Fruit fly (Drosophila melanogaster) whole organism, embryonic: ENCODE results near the gene Psn.
A peak's percentile ranks its signal among the peaks of the same experiment; 100 is the strongest.

ENCODE experiments used
- Aef1 ChIP-seq: fragments of 200-800 bp; sonication (Bioruptor generic); IDR thresholded peaks from 3 replicates; pipeline ENCODE4 v1.3.6; 2022; ENCODE audit warnings: missing biosample characterization, missing genetic modification characterization
- CG10321 ChIP-seq: fragments of 200-800 bp; sonication (Bioruptor generic); IDR thresholded peaks from 2 replicates; pipeline ENCODE4 v1.3.6; 2022; ENCODE audit warnings: missing biosample characterization, missing genetic modification characterization
- CG10565 ChIP-seq: fragments of 200-800 bp; sonication (Bioruptor generic); optimal IDR thresholded peaks from 3 replicates; lab custom pipeline; 2016; ENCODE audit warnings: missing biosample characterization, mild to moderate bottlenecking, missing genetic modification characterization
- CG10959 ChIP-seq: fragments of 200-800 bp; sonication (Bioruptor generic); IDR thresholded peaks from 2 replicates; pipeline ENCODE4 v1.3.6; 2022; ENCODE audit warnings: missing biosample characterization, missing genetic modification characterization
- CG13894 ChIP-seq: fragments of 200-800 bp; sonication (Bioruptor generic); optimal IDR thresholded peaks from 3 replicates; lab custom pipeline; 2018; ENCODE audit warnings: missing biosample characterization, mild to moderate bottlenecking, missing genetic modification characterization, moderate library complexity
- CG14710 ChIP-seq: fragments of 200-800 bp; sonication (Bioruptor generic); optimal IDR thresholded peaks from 3 replicates; lab custom pipeline; 2019; ENCODE audit warnings: missing biosample characterization, mild to moderate bottlenecking, missing genetic modification characterization, moderate library complexity
- CG15514 ChIP-seq: fragments of 200-800 bp; sonication (Bioruptor generic); optimal IDR thresholded peaks from 3 replicates; lab custom pipeline; 2017; ENCODE audit warnings: missing biosample characterization, missing genetic modification characterization, mild to moderate bottlenecking, moderate library complexity, missing genetic modification reagents
- CG15696 ChIP-seq: fragments of 200-800 bp; sonication (Bioruptor generic); optimal IDR thresholded peaks from 2 replicates; lab custom pipeline; 2019; ENCODE audit warnings: missing biosample characterization, mild to moderate bottlenecking, missing genetic modification characterization, moderate library complexity
- CG17568 ChIP-seq: fragments of 200-800 bp; sonication (Bioruptor generic); optimal IDR thresholded peaks from 2 replicates; lab custom pipeline; 2018; ENCODE audit warnings: missing biosample characterization, mild to moderate bottlenecking, missing genetic modification characterization, moderate library complexity
- CG18476 ChIP-seq: fragments of 200-800 bp; sonication (Bioruptor generic); optimal IDR thresholded peaks from 2 replicates; lab custom pipeline; 2016; ENCODE audit warnings: missing biosample characterization, mild to moderate bottlenecking, missing genetic modification characterization
- CG34376 ChIP-seq: fragments of 200-800 bp; sonication (Bioruptor generic); optimal IDR thresholded peaks from 2 replicates; lab custom pipeline; 2018; ENCODE audit warnings: missing biosample characterization, mild to moderate bottlenecking, missing genetic modification characterization
- CG5953 ChIP-seq: fragments of 200-800 bp; sonication (Bioruptor generic); IDR thresholded peaks from 2 replicates; pipeline ENCODE4 v1.3.6; 2022; ENCODE audit warnings: missing biosample characterization, missing genetic modification characterization
- CG6175 ChIP-seq: fragments of 200-800 bp; sonication (Bioruptor generic); IDR thresholded peaks from 3 replicates; pipeline ENCODE4 v1.3.6; 2022; ENCODE audit warnings: missing biosample characterization, missing genetic modification characterization
- CG7928 ChIP-seq: fragments of 200-800 bp; sonication (Bioruptor generic); optimal IDR thresholded peaks from 2 replicates; lab custom pipeline; 2017; ENCODE audit warnings: missing biosample characterization, mild to moderate bottlenecking, missing genetic modification characterization
- CG8359 ChIP-seq: fragments of 200-800 bp; sonication (Bioruptor generic); optimal IDR thresholded peaks from 2 replicates; lab custom pipeline; 2017; ENCODE audit warnings: missing biosample characterization, mild to moderate bottlenecking, missing genetic modification characterization, borderline replicate concordance
- CG9727 ChIP-seq: fragments of 200-800 bp; sonication (Bioruptor generic); optimal IDR thresholded peaks from 3 replicates; lab custom pipeline; 2017; ENCODE audit warnings: missing biosample characterization, mild to moderate bottlenecking, missing genetic modification characterization
- D19A ChIP-seq: fragments of 200-800 bp; optimal IDR thresholded peaks from 3 replicates; lab custom pipeline; 2019; ENCODE audit warnings: missing biosample characterization, mild to moderate bottlenecking, missing genetic modification characterization, moderate library complexity
- Elba2 ChIP-seq: fragments of 200-800 bp; sonication (Bioruptor generic); optimal IDR thresholded peaks from 3 replicates; lab custom pipeline; 2016; ENCODE audit warnings: missing biosample characterization, missing genetic modification characterization
- Ets65A ChIP-seq: fragments of 200-800 bp; sonication (Bioruptor generic); peaks from one replicate; lab custom pipeline; 2016; ENCODE audit warnings: missing biosample characterization, missing genetic modification characterization
- Ets97D ChIP-seq: fragments of 200-800 bp; sonication (Bioruptor generic); optimal IDR thresholded peaks from 3 replicates; lab custom pipeline; 2016; ENCODE audit warnings: missing biosample characterization, missing genetic modification characterization
- Fer2 ChIP-seq: fragments of 200-800 bp; sonication (Bioruptor generic); optimal IDR thresholded peaks from 2 replicates; lab custom pipeline; 2018; ENCODE audit warnings: missing biosample characterization, mild to moderate bottlenecking, missing genetic modification characterization, moderate library complexity
- Mes4 ChIP-seq: fragments of 200-800 bp; sonication (Bioruptor generic); optimal IDR thresholded peaks from 2 replicates; lab custom pipeline; 2016; ENCODE audit warnings: missing biosample characterization, missing genetic modification characterization
- Xrp1 ChIP-seq: fragments of 200-800 bp; sonication (Bioruptor generic); IDR thresholded peaks from 2 replicates; pipeline ENCODE4 v1.3.6; 2022; ENCODE audit warnings: missing biosample characterization, missing genetic modification characterization
- YL-1 ChIP-seq: fragments of 200-800 bp; sonication (Bioruptor generic); optimal IDR thresholded peaks from 3 replicates; lab custom pipeline; 2017; ENCODE audit warnings: missing biosample characterization, mild to moderate bottlenecking, missing genetic modification characterization
- abd-A ChIP-seq: fragments of 200-800 bp; sonication (Bioruptor generic); optimal IDR thresholded peaks from 3 replicates; lab custom pipeline; 2019; ENCODE audit warnings: missing biosample characterization, mild to moderate bottlenecking, missing genetic modification characterization, moderate library complexity
- ato ChIP-seq: fragments of 200-800 bp; sonication (Bioruptor generic); IDR thresholded peaks from 2 replicates; pipeline ENCODE4 v1.3.6; 2022; ENCODE audit warnings: missing biosample characterization, missing genetic modification characterization; ENCODE audit not compliant: partially characterized antibody
- chif ChIP-seq, 2 experiments: fragments of 200-800 bp; sonication (Bioruptor generic); optimal IDR thresholded peaks; 3 replicates each; lab custom pipeline; 2016; ENCODE audit warnings: missing biosample characterization in 2 of 2, missing genetic modification characterization in 2 of 2
- dpn ChIP-seq, 2 experiments: fragments of 200-800 bp; sonication (Bioruptor generic); optimal IDR thresholded peaks; 3 replicates each; lab custom pipeline; 2016; ENCODE audit warnings: missing biosample characterization in 2 of 2, missing genetic modification characterization in 2 of 2
- emc ChIP-seq: fragments of 200-800 bp; sonication (Bioruptor generic); optimal IDR thresholded peaks from 2 replicates; lab custom pipeline; 2016; ENCODE audit warnings: missing biosample characterization, missing genetic modification characterization
- eve ChIP-seq, 2 experiments: fragments of >200 bp; optimal IDR thresholded peaks; 2 replicates each; lab custom pipeline; 2017; ENCODE audit warnings: missing biosample characterization in 2 of 2, missing genetic modification characterization in 2 of 2
- fd102C ChIP-seq: fragments of 200-800 bp; sonication (Bioruptor generic); optimal IDR thresholded peaks from 2 replicates; lab custom pipeline; 2018; ENCODE audit warnings: missing biosample characterization, mild to moderate bottlenecking, missing genetic modification characterization, moderate library complexity
- grn ChIP-seq: fragments of 200-800 bp; sonication (Bioruptor generic); optimal IDR thresholded peaks from 3 replicates; lab custom pipeline; 2017; ENCODE audit warnings: missing biosample characterization, missing genetic modification characterization
- gsb ChIP-seq: fragments of 200-800 bp; sonication (Bioruptor generic); IDR thresholded peaks from 2 replicates; pipeline ENCODE4 v1.3.6; 2022; ENCODE audit warnings: missing biosample characterization, missing genetic modification characterization
- gt ChIP-seq: fragments of 200-800 bp; sonication (Bioruptor generic); IDR thresholded peaks from 2 replicates; pipeline ENCODE4 v1.3.6; 2022; ENCODE audit warnings: missing biosample characterization, missing genetic modification characterization
- insv ChIP-seq, 2 experiments: fragments of 200-800 bp; sonication (Bioruptor generic); optimal IDR thresholded peaks; 3 replicates each; lab custom pipeline; 2016 to 2018; ENCODE audit warnings: missing biosample characterization in 2 of 2, missing genetic modification characterization in 2 of 2
- jing ChIP-seq: fragments of 200-800 bp; sonication (Bioruptor generic); optimal IDR thresholded peaks from 2 replicates; lab custom pipeline; 2018; ENCODE audit warnings: missing biosample characterization, mild to moderate bottlenecking, missing genetic modification characterization
- jumu ChIP-seq: fragments of 200-800 bp; sonication (Bioruptor generic); optimal IDR thresholded peaks from 3 replicates; lab custom pipeline; 2016; ENCODE audit warnings: missing biosample characterization, missing genetic modification characterization
- lola ChIP-seq, 3 experiments: fragments of >200 bp in 2 of 3; fragments of 200-800 bp in 1 of 3; sonication (Bioruptor generic) in 1 of 3; optimal IDR thresholded peaks; 2 replicates each; lab custom pipeline; 2017 to 2019; ENCODE audit warnings: missing biosample characterization in 3 of 3, missing genetic modification characterization in 3 of 3, mild to moderate bottlenecking in 1 of 3, moderate library complexity in 1 of 3
- odd ChIP-seq: fragments of 200-800 bp; sonication (Bioruptor generic); optimal IDR thresholded peaks from 2 replicates; lab custom pipeline; 2017; ENCODE audit warnings: missing biosample characterization, mild to moderate bottlenecking, missing genetic modification characterization
- p53 ChIP-seq: fragments of 200-800 bp; sonication (Bioruptor generic); optimal IDR thresholded peaks from 2 replicates; lab custom pipeline; 2016; ENCODE audit warnings: missing biosample characterization, missing genetic modification characterization
- pita ChIP-seq: fragments of 200-800 bp; sonication (Bioruptor generic); optimal IDR thresholded peaks from 2 replicates; lab custom pipeline; 2017; ENCODE audit warnings: missing biosample characterization, mild to moderate bottlenecking, missing genetic modification characterization
- psq ChIP-seq: fragments of 200-800 bp; sonication (Bioruptor generic); optimal IDR thresholded peaks from 2 replicates; lab custom pipeline; 2017; ENCODE audit warnings: missing biosample characterization, missing genetic modification characterization
- sd ChIP-seq: fragments of 200-800 bp; sonication (Bioruptor generic); optimal IDR thresholded peaks from 3 replicates; lab custom pipeline; 2018; ENCODE audit warnings: missing biosample characterization, mild to moderate bottlenecking, missing genetic modification characterization, moderate library complexity
- sima ChIP-seq: fragments of 200-800 bp; sonication (Bioruptor generic); optimal IDR thresholded peaks from 2 replicates; lab custom pipeline; 2016; ENCODE audit warnings: missing biosample characterization, missing genetic modification characterization
- slou ChIP-seq: fragments of 200-800 bp; sonication (Bioruptor generic); optimal IDR thresholded peaks from 3 replicates; lab custom pipeline; 2016; ENCODE audit warnings: missing biosample characterization, missing genetic modification characterization
- stc ChIP-seq: fragments of 200-800 bp; sonication (Bioruptor generic); IDR thresholded peaks from 2 replicates; pipeline ENCODE4 v1.3.6; 2022; ENCODE audit warnings: missing biosample characterization, missing genetic modification characterization
- sug ChIP-seq: fragments of 200-800 bp; optimal IDR thresholded peaks from 2 replicates; lab custom pipeline; 2019; ENCODE audit warnings: missing biosample characterization, mild to moderate bottlenecking, missing genetic modification characterization, moderate library complexity
- tap ChIP-seq: fragments of 200-800 bp; optimal IDR thresholded peaks from 3 replicates; lab custom pipeline; 2019; ENCODE audit warnings: missing biosample characterization, mild to moderate bottlenecking, missing genetic modification characterization, moderate library complexity
- unpg ChIP-seq: fragments of 200-800 bp; sonication (Bioruptor generic); optimal IDR thresholded peaks from 3 replicates; lab custom pipeline; 2018; ENCODE audit warnings: missing biosample characterization, mild to moderate bottlenecking, missing genetic modification characterization, moderate library complexity
- z ChIP-seq: fragments of 200-800 bp; sonication (Bioruptor generic); IDR thresholded peaks from 3 replicates; pipeline ENCODE4 v1.3.6; 2022; ENCODE audit warnings: missing biosample characterization, missing genetic modification characterization
- zf30C ChIP-seq: fragments of 200-800 bp; sonication (Bioruptor generic); optimal IDR thresholded peaks from 3 replicates; lab custom pipeline; 2018; ENCODE audit warnings: missing biosample characterization, mild to moderate bottlenecking, missing genetic modification characterization

The Psn gene

dm6 chr3L:20474789-20475208 is 42.5 kb downstream of the Psn start (continued):
- TF ChIP-seq p53 (peak; percentile 64), CG17568 (GFP tag; lab: Kevin White, UChicago) (peak; percentile 70), CG34376 (GFP tag; lab: Kevin White, UChicago) (peak; percentile 84), fd102C (no peak), unpg (peak; percentile 86), jing (GFP tag; lab: Kevin White, UChicago) (peak; percentile 56), Fer2 (tag; lab: Kevin White, UChicago) (peak; percentile 77), YL-1 (peak; percentile 68), tap (tag; lab: Kevin White, UChicago) (peak; percentile 83), eve (GFP tag; optimal IDR thresholded peaks at IDR 0.05; lab: Kevin White, UChicago) (no peak), D19A (tag; lab: Kevin White, UChicago) (peak; percentile 82), Elba2 (GFP tag; lab: Kevin White, UChicago) (peak; percentile 36), stc (no peak), Ets97D (GFP tag; lab: Kevin White, UChicago) (peak; percentile 85), gt (GFP tag; lab: Robert Waterston, UW) (no peak), jumu (GFP tag; lab: Kevin White, UChicago) (peak; percentile 87), CG15696 (peak; percentile 70), CG6175 (GFP tag; lab: Robert Waterston, UW) (no peak), CG15514 (GFP tag; lab: Kevin White, UChicago) (peak; percentile 89), CG10959 (no peak), Aef1 (GFP tag; lab: Robert Waterston, UW) (no peak), slou (GFP tag; lab: Kevin White, UChicago) (peak; percentile 79), chif (GFP tag; optimal IDR thresholded peaks at IDR 0.05; lab: Kevin White, UChicago) (peak; percentile 63 to 75), zf30C (GFP tag; lab: Kevin White, UChicago) (no peak), CG13894 (tag; lab: Kevin White, UChicago) (peak; percentile 91), CG18476 (GFP tag; lab: Kevin White, UChicago) (peak; percentile 86), CG8359 (GFP tag; lab: Kevin White, UChicago) (no peak), ato (GFP tag; lab: Robert Waterston, UW) (no peak), abd-A (tag; lab: Kevin White, UChicago) (peak; percentile 94), CG9727 (GFP tag; lab: Kevin White, UChicago) (peak; percentile 83), odd (GFP tag; lab: Kevin White, UChicago) (peak; percentile 81), lola (GFP tag; optimal IDR thresholded peaks at IDR 0.05; lab: Kevin White, UChicago) (peak in 1 of 3 experiments; percentile 69), pita (GFP tag; lab: Kevin White, UChicago) (no peak), CG10321 (GFP tag; lab: Robert Waterston, UW) (no peak), CG10565 (GFP tag; lab: Kevin White, UChicago) (no peak), Mes4 (GFP tag; lab: Kevin White, UChicago) (peak; percentile 67), z (GFP tag; lab: Robert Waterston, UW) (no peak), Ets65A (GFP tag; lab: Kevin White, UChicago) (peak; percentile 98), CG5953 (GFP tag; lab: Robert Waterston, UW) (no peak), sima (GFP tag; lab: Kevin White, UChicago) (peak; percentile 59), grn (GFP tag; lab: Kevin White, UChicago) (peak; percentile 22), Xrp1 (no peak), sug (tag; lab: Kevin White, UChicago) (peak; percentile 86), insv (GFP tag; optimal IDR thresholded peaks at IDR 0.05; lab: Kevin White, UChicago) (peak in 1 of 2 experiments; percentile 62), sd (peak; percentile 58), CG14710 (peak; percentile 80), emc (peak; percentile 54), psq (peak; percentile 82), dpn (GFP tag; optimal IDR thresholded peaks at IDR 0.05; lab: Kevin White, UChicago) (peak; percentile 89 to 94), gsb (GFP tag; lab: Robert Waterston, UW) (no peak), CG7928 (GFP tag; lab: Kevin White, UChicago) (peak; percentile 60)
